Worm (Caenorhabditis elegans): ENCODE measurements around the gene inos-1.

- no peak for TF ChIP-seq fkh-10 (GFP tag; optimal IDR thresholded peaks at IDR 0.05)
- no peak for TF ChIP-seq snpc-4 (tag; optimal IDR thresholded peaks at IDR 0.05)
- no peak for TF ChIP-seq nhr-76 (tag; optimal IDR thresholded peaks at IDR 0.05)
- TF ChIP-seq ztf-4 (tag; optimal IDR thresholded peaks at IDR 0.05): no peak
- no peak for TF ChIP-seq lin-39 (tag; optimal IDR thresholded peaks at IDR 0.05)
- no peak for TF ChIP-seq ZK546.5 (tag; optimal IDR thresholded peaks at IDR 0.05)
- TF ChIP-seq nhr-25 (tag; optimal IDR thresholded peaks at IDR 0.05): peak; percentile 88
Measured at ce11 chrII:11737347-11737746, 37.2 kb upstream of the inos-1 start.

Measured in whole organism, L3 larva.